Fruit fly (Drosophila melanogaster) whole organism, wandering third instar larva: ENCODE measurements around the gene CanA1.

Experiments used
- Abd-B ChIP-seq: fragments of >200 bp; optimal IDR thresholded peaks from 2 replicates; lab custom pipeline; 2017; ENCODE audit warnings: missing biosample characterization, missing genetic modification characterization
- CG32264 ChIP-seq: fragments of 200-800 bp; sonication (Bioruptor generic); optimal IDR thresholded peaks from 2 replicates; lab custom pipeline; 2016; ENCODE audit warnings: missing biosample characterization, missing genetic modification characterization
- CG9705 ChIP-seq: fragments of 200-800 bp; sonication (Bioruptor generic); optimal IDR thresholded peaks from 2 replicates; lab custom pipeline; 2018; ENCODE audit warnings: missing biosample characterization, mild to moderate bottlenecking, missing genetic modification characterization
- CrebA ChIP-seq: fragments of 200-800 bp; sonication (Bioruptor generic); optimal IDR thresholded peaks from 2 replicates; lab custom pipeline; 2016; ENCODE audit warnings: missing biosample characterization, mild to moderate bottlenecking, missing genetic modification characterization, borderline replicate concordance
- Dfd ChIP-seq: fragments of >200 bp; optimal IDR thresholded peaks from 2 replicates; lab custom pipeline; 2017; ENCODE audit warnings: missing biosample characterization, missing genetic modification characterization
- Dif ChIP-seq: fragments of 200-275, 200-300 bp; sonication (Bioruptor generic); optimal IDR thresholded peaks from 2 replicates; lab custom pipeline; 2018; ENCODE audit warnings: missing biosample characterization, missing genetic modification characterization; ENCODE audit not compliant: partially characterized antibody
- GATAd ChIP-seq: sonication (Bioruptor generic); optimal IDR thresholded peaks from 2 replicates; lab custom pipeline; 2016; ENCODE audit warnings: missing biosample characterization, missing genetic modification characterization
- HLH106 ChIP-seq: fragments of 200-800 bp; optimal IDR thresholded peaks from 3 replicates; lab custom pipeline; 2019; ENCODE audit warnings: missing biosample characterization, mild to moderate bottlenecking, missing genetic modification characterization, moderate library complexity
- Hnf4 ChIP-seq: fragments of 200-800 bp; sonication (Bioruptor generic); optimal IDR thresholded peaks from 2 replicates; lab custom pipeline; 2016; ENCODE audit warnings: missing biosample characterization, mild to moderate bottlenecking, missing genetic modification characterization
- Hr78 ChIP-seq: fragments of >200 bp; optimal IDR thresholded peaks from 2 replicates; lab custom pipeline; 2017; ENCODE audit warnings: missing biosample characterization, missing genetic modification characterization
- Hr83 ChIP-seq: fragments of 200-300 bp; sonication (Bioruptor generic); optimal IDR thresholded peaks from 2 replicates; lab custom pipeline; 2016; ENCODE audit warnings: missing biosample characterization, mild to moderate bottlenecking, missing genetic modification characterization, moderate library complexity; ENCODE audit not compliant: poor library complexity, severe bottlenecking
- Jra ChIP-seq: sonication (Bioruptor generic); optimal IDR thresholded peaks from 2 replicates; lab custom pipeline; 2016; ENCODE audit warnings: missing biosample characterization, missing genetic modification characterization
- Mio ChIP-seq: sonication (Bioruptor generic); optimal IDR thresholded peaks from 2 replicates; lab custom pipeline; 2016; ENCODE audit warnings: missing biosample characterization, missing genetic modification characterization
- Myc ChIP-seq: fragments of >200 bp; optimal IDR thresholded peaks from 2 replicates; lab custom pipeline; 2017
- N ChIP-seq: fragments of >200 bp; optimal IDR thresholded peaks from 2 replicates; lab custom pipeline; 2018; ENCODE audit warnings: missing biosample characterization, missing external identifiers, missing genetic modification characterization
- OdsH ChIP-seq: fragments of 200-800 bp; sonication (Bioruptor generic); optimal IDR thresholded peaks from 2 replicates; lab custom pipeline; 2016; ENCODE audit warnings: missing biosample characterization, mild to moderate bottlenecking, missing genetic modification characterization
- Rel ChIP-seq, 2 experiments: fragments of 200-800 bp; sonication (Bioruptor generic) in 1 of 2; optimal IDR thresholded peaks; 2 replicates in 1 of 2; 3 replicates in 1 of 2; lab custom pipeline; 2016 to 2019; ENCODE audit warnings: mild to moderate bottlenecking in 2 of 2, missing biosample characterization in 2 of 2, missing genetic modification characterization in 2 of 2, moderate library complexity in 1 of 2
- Sp1 ChIP-seq: fragments of 200-800 bp; sonication (Bioruptor generic); optimal IDR thresholded peaks from 3 replicates; lab custom pipeline; 2019; ENCODE audit warnings: missing biosample characterization, mild to moderate bottlenecking, missing genetic modification characterization, moderate library complexity
- Vsx2 ChIP-seq: fragments of 200-300, 225-300 bp; sonication (Bioruptor generic); optimal IDR thresholded peaks from 2 replicates; lab custom pipeline; 2018; ENCODE audit warnings: missing biosample characterization, missing genetic modification characterization; ENCODE audit not compliant: partially characterized antibody
- br ChIP-seq: fragments of 200-800 bp; sonication (Bioruptor generic); optimal IDR thresholded peaks from 2 replicates; lab custom pipeline; 2016; ENCODE audit warnings: missing biosample characterization, missing genetic modification characterization
- brk ChIP-seq: fragments of 200-800 bp; sonication (Bioruptor generic); optimal IDR thresholded peaks from 2 replicates; lab custom pipeline; 2016; ENCODE audit warnings: missing biosample characterization, mild to moderate bottlenecking, missing genetic modification characterization
- dl ChIP-seq, 2 experiments: fragments of 175-275, 200-275 bp in 1 of 2; fragments of 200-275 bp in 1 of 2; sonication (Bioruptor generic); optimal IDR thresholded peaks; lab custom pipeline; 2018; ENCODE audit warnings: mild to moderate bottlenecking in 2 of 2, missing biosample characterization in 2 of 2, missing genetic modification characterization in 2 of 2, moderate library complexity in 2 of 2; ENCODE audit not compliant: partially characterized antibody in 2 of 2, insufficient read depth in 1 of 2
- dmrt93B ChIP-seq: fragments of 200-800 bp; sonication (Bioruptor generic); optimal IDR thresholded peaks from 2 replicates; lab custom pipeline; 2018; ENCODE audit warnings: missing biosample characterization, mild to moderate bottlenecking, missing genetic modification characterization
- dsf ChIP-seq: sonication (Bioruptor generic); optimal IDR thresholded peaks from 2 replicates; lab custom pipeline; 2016; ENCODE audit warnings: missing biosample characterization, missing genetic modification characterization, borderline replicate concordance
- ey ChIP-seq: fragments of 200-800 bp; sonication (Bioruptor generic); optimal IDR thresholded peaks from 2 replicates; lab custom pipeline; 2016; ENCODE audit warnings: missing biosample characterization, missing genetic modification characterization
- foxo ChIP-seq, 2 experiments: fragments of 200-800 bp; sonication (Bioruptor generic); optimal IDR thresholded peaks; 2 replicates in 1 of 2; 3 replicates in 1 of 2; lab custom pipeline; 2016 to 2017; ENCODE audit warnings: missing biosample characterization in 2 of 2, missing genetic modification characterization in 2 of 2
- fru ChIP-seq: fragments of 200-800 bp; sonication (Bioruptor generic); optimal IDR thresholded peaks from 3 replicates; lab custom pipeline; 2016; ENCODE audit warnings: missing biosample characterization, mild to moderate bottlenecking, missing genetic modification characterization
- h ChIP-seq: fragments of 200-800 bp; sonication (Bioruptor generic); optimal IDR thresholded peaks from 3 replicates; lab custom pipeline; 2016; ENCODE audit warnings: missing biosample characterization, mild to moderate bottlenecking, missing genetic modification characterization
- jim ChIP-seq: fragments of 175-275, 200-325 bp; sonication (Bioruptor generic); optimal IDR thresholded peaks from 2 replicates; lab custom pipeline; 2016; ENCODE audit warnings: missing biosample characterization, mild to moderate bottlenecking, missing genetic modification characterization
- lola ChIP-seq: fragments of >200 bp; optimal IDR thresholded peaks from 2 replicates; lab custom pipeline; 2017; ENCODE audit warnings: missing biosample characterization, missing genetic modification characterization
- pan ChIP-seq: fragments of >200 bp; optimal IDR thresholded peaks from 2 replicates; lab custom pipeline; 2017
- psq ChIP-seq: fragments of 200-800 bp; sonication (Bioruptor generic); optimal IDR thresholded peaks from 3 replicates; lab custom pipeline; 2017; ENCODE audit warnings: missing biosample characterization, mild to moderate bottlenecking, missing genetic modification characterization, moderate library complexity
- rgr ChIP-seq: fragments of 200-800 bp; sonication (Bioruptor generic); optimal IDR thresholded peaks from 3 replicates; lab custom pipeline; 2016; ENCODE audit warnings: missing biosample characterization, mild to moderate bottlenecking, missing genetic modification characterization
- sage ChIP-seq: fragments of 200-800 bp; sonication (Bioruptor generic); optimal IDR thresholded peaks from 2 replicates; lab custom pipeline; 2016; ENCODE audit warnings: missing biosample characterization, mild to moderate bottlenecking, missing genetic modification characterization
- sv ChIP-seq: fragments of 200-800 bp; sonication (Bioruptor generic); optimal IDR thresholded peaks from 3 replicates; lab custom pipeline; 2016; ENCODE audit warnings: missing biosample characterization, missing genetic modification characterization
- tai ChIP-seq: sonication (Bioruptor generic); optimal IDR thresholded peaks from 2 replicates; lab custom pipeline; 2016; ENCODE audit warnings: missing biosample characterization, missing genetic modification characterization
- usp ChIP-seq: fragments of >200 bp; optimal IDR thresholded peaks from 2 replicates; lab custom pipeline; 2017; ENCODE audit warnings: missing biosample characterization, missing genetic modification characterization
- woc ChIP-seq: sonication (Bioruptor generic); optimal IDR thresholded peaks from 2 replicates; lab custom pipeline; 2016; ENCODE audit warnings: missing biosample characterization, mild to moderate bottlenecking, missing genetic modification characterization

CanA1 gene

dm6 chr3R:31048629-31049028, 9.5 kb downstream of the CanA1 start, which contains the start of gene Alp4:
Gene Alp4 (plus strand): TSS chr3R:31048929.
- TF ChIP-seq rgr (GFP tag; lab: Kevin White, UChicago) = no peak
- TF ChIP-seq Rel (GFP tag; optimal IDR thresholded peaks at IDR 0.05; lab: Kevin White, UChicago) = no peak
- no peak for TF ChIP-seq Rel (tag; optimal IDR thresholded peaks at IDR 0.05; lab: Kevin White, UChicago)
- TF ChIP-seq Myc = no peak
- no peak for TF ChIP-seq jim
- no peak for TF ChIP-seq lola (GFP tag; lab: Kevin White, UChicago)
- no peak for TF ChIP-seq N (GFP tag; lab: Kevin White, UChicago)
- no peak for TF ChIP-seq Jra (GFP tag; lab: Kevin White, UChicago)

DNA sequence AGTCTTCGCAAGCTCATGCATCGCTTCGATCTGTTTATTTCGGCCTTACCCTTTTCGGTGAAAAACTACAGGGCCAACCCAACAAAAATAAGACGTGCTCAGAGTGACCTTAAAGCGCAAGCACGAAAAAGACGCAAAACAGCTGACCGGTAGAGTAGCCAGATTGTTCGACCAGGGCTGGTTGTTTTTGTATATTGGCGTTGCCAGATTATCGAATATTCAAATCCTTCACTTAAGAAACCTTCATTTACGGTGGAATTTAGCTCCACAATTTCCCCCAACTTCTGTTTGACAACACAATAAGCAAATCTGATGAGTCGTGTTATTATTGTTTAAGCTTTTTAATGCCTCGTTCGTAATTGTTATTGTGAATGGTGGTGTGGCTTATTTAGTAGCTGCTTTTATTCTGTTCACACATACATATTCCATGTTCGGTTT, 14.6 kb downstream of the CanA1 start, which contains the start of gene Chchd3:
Chchd3 (minus strand) TSS at position 132 of the 438 bp plus-strand sequence.
- TF ChIP-seq dsf (GFP tag; lab: Kevin White, UChicago) (no peak), dl (GFP tag; optimal IDR thresholded peaks at IDR 0.05; lab: Kevin White, UChicago; ENCODE audit: insufficient read depth in 1 of 2, partially characterized antibody in 2 of 2) (no peak), sage (GFP tag; lab: Kevin White, UChicago) (no peak), Rel (GFP tag; optimal IDR thresholded peaks at IDR 0.05; lab: Kevin White, UChicago) (no peak), Rel (tag; optimal IDR thresholded peaks at IDR 0.05; lab: Kevin White, UChicago) (peak; percentile 24), foxo (GFP tag; optimal IDR thresholded peaks at IDR 0.05; lab: Kevin White, UChicago) (peak in 1 of 2 experiments; percentile 25), HLH106 (peak; percentile 26), woc (GFP tag; lab: Kevin White, UChicago) (no peak), Hnf4 (GFP tag; lab: Kevin White, UChicago) (no peak)

dm6 chr3R:31059036-31059806, 20.0 kb downstream of the CanA1 start:
- TF ChIP-seq GATAd (GFP tag; lab: Kevin White, UChicago) (no peak), Hr83 (GFP tag; lab: Kevin White, UChicago) (no peak), Hr78 (no peak), CG9705 (peak; percentile 39), Mio (GFP tag; lab: Kevin White, UChicago) (peak; percentile 4), br (peak; percentile 66), usp (GFP tag; lab: Kevin White, UChicago) (no peak), OdsH (GFP tag; lab: Kevin White, UChicago) (peak; percentile 89), Dif (GFP tag; lab: Kevin White, UChicago) (peak; percentile 70), foxo (GFP tag; optimal IDR thresholded peaks at IDR 0.05; lab: Kevin White, UChicago) (peak in 1 of 2 experiments; percentile 91), N (GFP tag; lab: Kevin White, UChicago) (no peak), Hnf4 (GFP tag; lab: Kevin White, UChicago) (peak; percentile 74), woc (GFP tag; lab: Kevin White, UChicago) (no peak), CrebA (GFP tag; lab: Kevin White, UChicago) (no peak), dmrt93B (GFP tag; lab: Kevin White, UChicago) (peak; percentile 72), brk (peak; percentile 83), tai (GFP tag; lab: Kevin White, UChicago) (peak; percentile 50), Rel (GFP tag; optimal IDR thresholded peaks at IDR 0.05; lab: Kevin White, UChicago) (no peak), Rel (tag; optimal IDR thresholded peaks at IDR 0.05; lab: Kevin White, UChicago) (peak; percentile 40), sage (GFP tag; lab: Kevin White, UChicago) (peak; percentile 75), rgr (GFP tag; lab: Kevin White, UChicago) (peak; percentile 89), HLH106 (peak; percentile 89), Vsx2 (GFP tag; lab: Kevin White, UChicago) (no peak), ey (GFP tag; lab: Kevin White, UChicago) (peak; percentile 70), Sp1 (GFP tag; lab: Kevin White, UChicago) (peak; percentile 90), h (GFP tag; lab: Kevin White, UChicago) (peak; percentile 89), dl (GFP tag; optimal IDR thresholded peaks at IDR 0.05; lab: Kevin White, UChicago; ENCODE audit: insufficient read depth in 1 of 2, partially characterized antibody in 2 of 2) (peak in 1 of 2 experiments; percentile 4), fru (GFP tag; lab: Kevin White, UChicago) (peak; percentile 81), Dfd (no peak), Myc (no peak), dsf (GFP tag; lab: Kevin White, UChicago) (no peak), jim (no peak), Abd-B (GFP tag; lab: Kevin White, UChicago) (no peak), psq (GFP tag; lab: Kevin White, UChicago) (peak; percentile 86), pan (lab: Kevin White, UChicago) (no peak), Jra (GFP tag; lab: Kevin White, UChicago) (peak; percentile 53), sv (no peak), CG32264 (GFP tag; lab: Kevin White, UChicago) (peak; percentile 35), lola (GFP tag; lab: Kevin White, UChicago) (no peak)
